Fruit fly (Drosophila melanogaster) Kc167 (cell line): ENCODE data around the gene CHKov2.

Experiments
- Myc ChIP-seq: fragments of >200 bp; optimal IDR thresholded peaks from 2 replicates; lab custom pipeline; 2017; ENCODE audit warnings: missing external identifiers
- insv ChIP-seq: fragments of >200 bp; optimal IDR thresholded peaks from 3 replicates; lab custom pipeline; 2018; ENCODE audit warnings: missing external identifiers
- psq ChIP-seq: fragments of >200 bp; optimal IDR thresholded peaks from 2 replicates; lab custom pipeline; 2017; ENCODE audit warnings: missing external identifiers

DNA sequence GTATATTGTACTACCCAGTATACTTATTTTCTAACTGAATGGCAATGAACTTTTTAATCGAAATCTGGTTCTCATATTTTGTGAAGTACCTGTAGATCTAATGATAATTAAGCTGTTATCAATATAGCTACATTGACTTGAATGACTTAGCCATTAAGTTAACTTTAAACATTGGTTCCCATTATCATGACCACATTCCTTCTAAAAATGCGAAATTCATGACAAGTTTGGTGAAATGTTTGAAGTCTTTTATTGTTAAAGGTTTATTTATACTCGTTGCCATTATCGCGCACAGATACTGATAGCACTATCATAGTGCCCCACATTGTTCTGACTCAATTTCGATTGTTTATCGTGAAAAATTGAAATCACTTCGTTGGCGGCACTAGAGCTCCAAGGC lies 10.1 kb downstream of the CHKov2 start:
- TF ChIP-seq psq (lab: Kevin White, UChicago): no peak
- no peak for TF ChIP-seq Myc (lab: Kevin White, UChicago)
- TF ChIP-seq insv: no peak
